Worm (Caenorhabditis elegans): ENCODE data around the gene nrf-6.

- TF ChIP-seq W03F9.2 (tag; optimal IDR thresholded peaks at IDR 0.05) (no peak), him-1 (tag; optimal IDR thresholded peaks at IDR 0.05) (no peak), dao-5 (tag; optimal IDR thresholded peaks at IDR 0.05) (no peak)
These were observed 18.8 kb upstream of the nrf-6 start for ce11 chrII:8051330-8051729.

Data from whole organism, L4/young adult.